Fruit fly (Drosophila melanogaster) whole organism, embryonic: Measurements from ENCODE around the gene Uck.
A peak's percentile ranks its signal among the peaks of the same experiment; 100 is the strongest.

ENCODE experiments used
- CG10209 ChIP-seq: fragments of 200-800 bp; sonication (Bioruptor generic); optimal IDR thresholded peaks from 3 replicates; lab custom pipeline; 2017; ENCODE audit warnings: missing biosample characterization, mild to moderate bottlenecking, missing genetic modification characterization, missing genetic modification reagents
- CG10565 ChIP-seq: fragments of 200-800 bp; sonication (Bioruptor generic); optimal IDR thresholded peaks from 3 replicates; lab custom pipeline; 2016; ENCODE audit warnings: missing biosample characterization, mild to moderate bottlenecking, missing genetic modification characterization
- CG11696 ChIP-seq: fragments of 200-800 bp; sonication (Bioruptor generic); IDR thresholded peaks from 2 replicates; pipeline ENCODE4 v1.3.6; 2022; ENCODE audit warnings: missing biosample characterization, missing genetic modification characterization
- CG14710 ChIP-seq: fragments of 200-800 bp; sonication (Bioruptor generic); optimal IDR thresholded peaks from 3 replicates; lab custom pipeline; 2019; ENCODE audit warnings: missing biosample characterization, mild to moderate bottlenecking, missing genetic modification characterization, moderate library complexity
- CG15696 ChIP-seq: fragments of 200-800 bp; sonication (Bioruptor generic); optimal IDR thresholded peaks from 2 replicates; lab custom pipeline; 2019; ENCODE audit warnings: missing biosample characterization, mild to moderate bottlenecking, missing genetic modification characterization, moderate library complexity
- CG16779 ChIP-seq: fragments of 200-800 bp; sonication (Bioruptor generic); IDR thresholded peaks from 2 replicates; pipeline ENCODE4 v1.3.6; 2022; ENCODE audit warnings: missing biosample characterization, missing genetic modification characterization
- CG17328 ChIP-seq: fragments of 200-800 bp; sonication (Bioruptor generic); IDR thresholded peaks from 2 replicates; pipeline ENCODE4 v1.3.6; 2022; ENCODE audit warnings: missing biosample characterization, missing genetic modification characterization
- CG33557 ChIP-seq: fragments of 200-800 bp; sonication (Bioruptor generic); optimal IDR thresholded peaks from 2 replicates; lab custom pipeline; 2019; ENCODE audit warnings: missing biosample characterization, mild to moderate bottlenecking, missing genetic modification characterization, moderate library complexity
- CG3995 ChIP-seq: fragments of 200-800 bp; sonication (Bioruptor generic); optimal IDR thresholded peaks from 3 replicates; lab custom pipeline; 2016; ENCODE audit warnings: missing biosample characterization, missing genetic modification characterization
- CG4328 ChIP-seq: fragments of 200-800 bp; sonication (Bioruptor generic); optimal IDR thresholded peaks from 3 replicates; lab custom pipeline; 2017; ENCODE audit warnings: missing biosample characterization, missing genetic modification reagents, missing genetic modification characterization
- CG4360 ChIP-seq: fragments of 200-800 bp; sonication (Bioruptor generic); IDR thresholded peaks from 2 replicates; pipeline ENCODE4 v1.3.6; 2022; ENCODE audit warnings: missing biosample characterization, missing genetic modification characterization
- CG6813 ChIP-seq: fragments of 200-800 bp; sonication (Bioruptor generic); optimal IDR thresholded peaks from 2 replicates; lab custom pipeline; 2017; ENCODE audit warnings: missing biosample characterization, missing genetic modification characterization, mild to moderate bottlenecking, moderate library complexity, missing genetic modification reagents
- CG8478 ChIP-seq: fragments of >200 bp; optimal IDR thresholded peaks from 2 replicates; lab custom pipeline; 2018
- CG8924 ChIP-seq: fragments of 200-800 bp; optimal IDR thresholded peaks from 3 replicates; lab custom pipeline; 2019; ENCODE audit warnings: missing biosample characterization, mild to moderate bottlenecking, missing genetic modification characterization, moderate library complexity
- D ChIP-seq, 2 experiments: fragments of 200-800 bp in 1 of 2; fragments of >200 bp in 1 of 2; sonication (Bioruptor generic) in 1 of 2; optimal IDR thresholded peaks; 2 replicates in 1 of 2; 3 replicates in 1 of 2; lab custom pipeline; 2017; ENCODE audit warnings: mild to moderate bottlenecking in 1 of 2, missing biosample characterization in 1 of 2, missing genetic modification characterization in 1 of 2, missing genetic modification reagents in 1 of 2
- D19A ChIP-seq: fragments of 200-800 bp; optimal IDR thresholded peaks from 3 replicates; lab custom pipeline; 2019; ENCODE audit warnings: missing biosample characterization, mild to moderate bottlenecking, missing genetic modification characterization, moderate library complexity
- Eip74EF ChIP-seq, 2 experiments: fragments of 200-800 bp in 1 of 2; fragments of >200 bp in 1 of 2; sonication (Bioruptor generic) in 1 of 2; optimal IDR thresholded peaks; 2 replicates each; lab custom pipeline; 2017 to 2019; ENCODE audit warnings: missing biosample characterization in 2 of 2, missing genetic modification characterization in 2 of 2, mild to moderate bottlenecking in 1 of 2, moderate library complexity in 1 of 2
- Ets97D ChIP-seq: fragments of 200-800 bp; sonication (Bioruptor generic); optimal IDR thresholded peaks from 3 replicates; lab custom pipeline; 2016; ENCODE audit warnings: missing biosample characterization, missing genetic modification characterization
- Hr3 ChIP-seq: fragments of 200-800 bp; sonication (Bioruptor generic); optimal IDR thresholded peaks from 3 replicates; lab custom pipeline; 2016; ENCODE audit warnings: missing biosample characterization, missing genetic modification characterization
- Kr ChIP-seq: fragments of 200-800 bp; sonication (Bioruptor generic); optimal IDR thresholded peaks from 2 replicates; lab custom pipeline; 2017; ENCODE audit warnings: missing biosample characterization, mild to moderate bottlenecking, missing genetic modification characterization
- Meics ChIP-seq: fragments of 200-800 bp; sonication (Bioruptor generic); optimal IDR thresholded peaks from 2 replicates; lab custom pipeline; 2017; ENCODE audit warnings: missing biosample characterization, mild to moderate bottlenecking, missing genetic modification characterization
- Oli ChIP-seq: fragments of 200-800 bp; sonication (Bioruptor generic); optimal IDR thresholded peaks from 2 replicates; lab custom pipeline; 2018; ENCODE audit warnings: missing biosample characterization, mild to moderate bottlenecking, missing genetic modification characterization, moderate library complexity
- ac ChIP-seq: fragments of 200-800 bp; sonication (Bioruptor generic); optimal IDR thresholded peaks from 3 replicates; lab custom pipeline; 2017; ENCODE audit warnings: missing biosample characterization, mild to moderate bottlenecking, missing genetic modification characterization
- br ChIP-seq: fragments of >200 bp; optimal IDR thresholded peaks from 2 replicates; lab custom pipeline; 2017
- cg ChIP-seq: fragments of 200-800 bp; sonication (Bioruptor generic); optimal IDR thresholded peaks from 3 replicates; lab custom pipeline; 2019; ENCODE audit warnings: missing biosample characterization, mild to moderate bottlenecking, missing genetic modification characterization, moderate library complexity
- chm ChIP-seq: fragments of 200-800 bp; sonication (Bioruptor generic); IDR thresholded peaks from 2 replicates; pipeline ENCODE4 v1.3.6; 2022; ENCODE audit warnings: missing biosample characterization, missing genetic modification characterization
- croc ChIP-seq: fragments of 200-800 bp; sonication (Bioruptor generic); conservative IDR thresholded peaks from 3 replicates; pipeline ENCODE4 v1.3.6; 2022; ENCODE audit warnings: missing biosample characterization, missing genetic modification characterization
- crol ChIP-seq: fragments of 200-800 bp; sonication (Bioruptor generic); IDR thresholded peaks from 2 replicates; pipeline ENCODE4 v1.3.6; 2022; ENCODE audit warnings: missing biosample characterization, missing genetic modification characterization
- dm ChIP-seq: fragments of 200-800 bp; sonication (Bioruptor generic); optimal IDR thresholded peaks from 3 replicates; lab custom pipeline; 2016; ENCODE audit warnings: missing biosample characterization, missing genetic modification characterization
- dmrt11E ChIP-seq: fragments of 200-800 bp; sonication (Bioruptor generic); optimal IDR thresholded peaks from 3 replicates; lab custom pipeline; 2018; ENCODE audit warnings: missing biosample characterization, mild to moderate bottlenecking, missing genetic modification characterization, moderate library complexity
- gcm ChIP-seq: fragments of 200-800 bp; sonication (Bioruptor generic); optimal IDR thresholded peaks from 2 replicates; lab custom pipeline; 2019; ENCODE audit warnings: missing biosample characterization, mild to moderate bottlenecking, missing genetic modification characterization, moderate library complexity
- ham ChIP-seq: fragments of 200-800 bp; sonication (Bioruptor generic); IDR thresholded peaks from 2 replicates; pipeline ENCODE4 v1.3.6; 2022; ENCODE audit warnings: missing biosample characterization, missing genetic modification characterization
- hth ChIP-seq: fragments of >200 bp; optimal IDR thresholded peaks from 2 replicates; lab custom pipeline; 2017; ENCODE audit warnings: inconsistent platforms
- jigr1 ChIP-seq: fragments of 200-800 bp; sonication (Bioruptor generic); IDR thresholded peaks from 3 replicates; pipeline ENCODE4 v1.3.6; 2022; ENCODE audit warnings: missing biosample characterization, missing genetic modification characterization
- kay ChIP-seq: fragments of 200-800 bp; sonication (Bioruptor generic); optimal IDR thresholded peaks from 2 replicates; lab custom pipeline; 2016; ENCODE audit warnings: missing biosample characterization, missing genetic modification characterization
- kni ChIP-seq: fragments of 200-800 bp; sonication (Bioruptor generic); optimal IDR thresholded peaks from 3 replicates; lab custom pipeline; 2017; ENCODE audit warnings: mild to moderate bottlenecking, missing biosample characterization, missing genetic modification reagents, missing genetic modification characterization
- maf-S ChIP-seq: fragments of 200-800 bp; sonication (Bioruptor generic); optimal IDR thresholded peaks from 2 replicates; lab custom pipeline; 2016; ENCODE audit warnings: missing biosample characterization, missing genetic modification characterization
- mirr ChIP-seq: fragments of 200-800 bp; sonication (Bioruptor generic); optimal IDR thresholded peaks from 3 replicates; lab custom pipeline; 2018; ENCODE audit warnings: missing biosample characterization, mild to moderate bottlenecking, missing genetic modification characterization
- nau ChIP-seq: fragments of 200-800 bp; sonication (Bioruptor generic); optimal IDR thresholded peaks from 3 replicates; lab custom pipeline; 2017; ENCODE audit warnings: missing biosample characterization, mild to moderate bottlenecking, missing genetic modification characterization, missing genetic modification reagents
- nerfin-1 ChIP-seq: fragments of 200-800 bp; sonication (Bioruptor generic); optimal IDR thresholded peaks from 3 replicates; lab custom pipeline; 2019; ENCODE audit warnings: missing biosample characterization, mild to moderate bottlenecking, missing genetic modification characterization, moderate library complexity
- org-1 ChIP-seq: fragments of 200-800 bp; sonication (Bioruptor generic); optimal IDR thresholded peaks from 2 replicates; lab custom pipeline; 2017; ENCODE audit warnings: missing biosample characterization, missing genetic modification characterization
- sens ChIP-seq: fragments of 200-800 bp; sonication (Bioruptor generic); peaks from one replicate; lab custom pipeline; 2016; ENCODE audit warnings: missing biosample characterization, missing genetic modification characterization
- sug ChIP-seq: fragments of 200-800 bp; optimal IDR thresholded peaks from 2 replicates; lab custom pipeline; 2019; ENCODE audit warnings: missing biosample characterization, mild to moderate bottlenecking, missing genetic modification characterization, moderate library complexity
- trem ChIP-seq: fragments of 200-800 bp; optimal IDR thresholded peaks from 3 replicates; lab custom pipeline; 2019; ENCODE audit warnings: missing biosample characterization, mild to moderate bottlenecking, missing genetic modification characterization, moderate library complexity
- twi ChIP-seq: fragments of 200-800 bp; optimal IDR thresholded peaks from 2 replicates; lab custom pipeline; 2019; ENCODE audit warnings: missing biosample characterization, mild to moderate bottlenecking, missing genetic modification characterization, moderate library complexity
- vvl ChIP-seq: fragments of 200-800 bp; sonication (Bioruptor generic); IDR thresholded peaks from 2 replicates; pipeline ENCODE4 v1.3.6; 2022; ENCODE audit warnings: missing biosample characterization, missing genetic modification characterization
- zfh1 ChIP-seq: fragments of 200-800 bp; sonication (Bioruptor generic); IDR thresholded peaks from 3 replicates; pipeline ENCODE4 v1.3.6; 2022; ENCODE audit warnings: missing biosample characterization, missing genetic modification characterization

Uck gene

dm6 chr3R:24268293-24268692 is 21.7 kb upstream of the Uck start (continued):
- TF ChIP-seq nerfin-1 (tag; lab: Kevin White, UChicago) (no peak), twi (peak; percentile 99), mirr (GFP tag; lab: Kevin White, UChicago) (peak; percentile 37), sug (peak; percentile 54)

- 0 out of 2 replicates have a peak, but pooled peaks have one; percentile 10 for TF ChIP-seq CG11696
- TF ChIP-seq Hr3 (GFP tag; lab: Kevin White, UChicago): no peak
- no peak for TF ChIP-seq jigr1 (GFP tag; lab: Robert Waterston, UW)
- TF ChIP-seq D19A: peak; percentile 39
- TF ChIP-seq chm: 0 out of 2 replicates have a peak, but pooled peaks have one; percentile 40
- peak; percentile 23 for TF ChIP-seq CG6813 (GFP tag; lab: Kevin White, UChicago)
- peak; percentile 4 for TF ChIP-seq D (optimal IDR thresholded peaks at IDR 0.05; lab: Kevin White, UChicago)
- TF ChIP-seq D (GFP tag; optimal IDR thresholded peaks at IDR 0.05; lab: Kevin White, UChicago): peak; percentile 19
- no peak for TF ChIP-seq nau (GFP tag; lab: Kevin White, UChicago)
- no peak for TF ChIP-seq CG17328 (GFP tag; lab: Robert Waterston, UW)
- peak; percentile 78 for TF ChIP-seq crol (GFP tag; lab: Robert Waterston, UW)
- TF ChIP-seq vvl (GFP tag; lab: Robert Waterston, UW): no peak
- TF ChIP-seq Oli (tag; lab: Kevin White, UChicago): no peak
- TF ChIP-seq CG15696 (tag; lab: Kevin White, UChicago): peak; percentile 75
- TF ChIP-seq kay (GFP tag; lab: Kevin White, UChicago): no peak
- TF ChIP-seq CG4360 (GFP tag; lab: Robert Waterston, UW): peak; percentile 94
- TF ChIP-seq CG8924 (tag; lab: Kevin White, UChicago): peak; percentile 33
- TF ChIP-seq ac (GFP tag; lab: Kevin White, UChicago): peak; percentile 47
- TF ChIP-seq CG8478 (lab: Kevin White, UChicago): peak; percentile 2
- peak; percentile 9 for TF ChIP-seq hth (lab: Kevin White, UChicago)
- TF ChIP-seq Meics: no peak
- TF ChIP-seq CG10209 (GFP tag; lab: Kevin White, UChicago): peak; percentile 18
- TF ChIP-seq Ets97D (GFP tag; lab: Kevin White, UChicago): no peak
- peak; percentile 2 for TF ChIP-seq CG14710 (tag; lab: Kevin White, UChicago)
- TF ChIP-seq Eip74EF (GFP tag; optimal IDR thresholded peaks at IDR 0.05; lab: Kevin White, UChicago): no peak
- TF ChIP-seq gcm (GFP tag; lab: Kevin White, UChicago): peak; percentile 42
- TF ChIP-seq trem (tag; lab: Kevin White, UChicago): no peak
- TF ChIP-seq CG33557 (GFP tag; lab: Kevin White, UChicago): peak; percentile 58
- TF ChIP-seq CG3995 (GFP tag; lab: Kevin White, UChicago): no peak
- TF ChIP-seq CG16779: no peak
- peak; percentile 66 for TF ChIP-seq sens (GFP tag; lab: Kevin White, UChicago)
- TF ChIP-seq Kr (GFP tag; lab: Kevin White, UChicago): peak; percentile 44
- no peak for TF ChIP-seq dm (GFP tag; lab: Kevin White, UChicago)
- peak; percentile 12 for TF ChIP-seq org-1 (GFP tag; lab: Kevin White, UChicago)
- no peak for TF ChIP-seq CG10565 (GFP tag; lab: Kevin White, UChicago)
- no peak for TF ChIP-seq br
- peak; percentile 37 for TF ChIP-seq dmrt11E (tag; lab: Kevin White, UChicago)
- TF ChIP-seq cg (GFP tag; lab: Kevin White, UChicago): peak; percentile 52
- peak; percentile 73 for TF ChIP-seq kni (GFP tag; lab: Kevin White, UChicago)
- peak; percentile 95 for TF ChIP-seq twi
- TF ChIP-seq ham (GFP tag; lab: Robert Waterston, UW): no peak
- no peak for TF ChIP-seq CG4328
- TF ChIP-seq croc (GFP tag; lab: Robert Waterston, UW): no peak
- 0 out of 3 replicates have a peak, but pooled peaks have one; percentile 52 for TF ChIP-seq zfh1 (GFP tag; lab: Robert Waterston, UW)
- no peak for TF ChIP-seq maf-S
These were observed 19.9 kb upstream of the Uck start for dm6 chr3R:24270034-24270433.
